Worm (Caenorhabditis elegans) whole organism, L4 larva: ENCODE data around the gene Y56A3A.2.

Experiments
- F49E8.2 ChIP-seq: sonication (generic microtip); optimal IDR thresholded peaks from 2 replicates; lab custom pipeline; 2016; ENCODE audit warnings: missing compliant biosample characterization, mild to moderate bottlenecking, missing genetic modification characterization, borderline replicate concordance
- ZK337.2 ChIP-seq: fragments of 200-800 bp; sonication (Bioruptor generic); IDR thresholded peaks from 2 replicates; pipeline ENCODE4 v1.3.6; 2022; ENCODE audit warnings: missing genetic modification reagents, missing genetic modification characterization, missing compliant biosample characterization
- ZK546.5 ChIP-seq, 2 experiments: sonication (generic microtip); optimal IDR thresholded peaks; 2 replicates each; lab custom pipeline; 2017; ENCODE audit warnings: missing biosample characterization in 2 of 2, missing genetic modification characterization in 2 of 2
- dpl-1 ChIP-seq: fragments of 150-350 bp; optimal IDR thresholded peaks from 2 replicates; lab custom pipeline; 2014; ENCODE audit warnings: missing biosample characterization, missing genetic modification reagents, missing genetic modification characterization
- lin-13 ChIP-seq: fragments of 150-350 bp; optimal IDR thresholded peaks from 2 replicates; lab custom pipeline; 2014; ENCODE audit warnings: missing biosample characterization, missing genetic modification reagents, missing genetic modification characterization
- mdl-1 ChIP-seq, 2 experiments: fragments of 150-350 bp in 1 of 2; sonication (generic microtip) in 1 of 2; optimal IDR thresholded peaks; 2 replicates each; lab custom pipeline; 2014 to 2017; ENCODE audit warnings: missing biosample characterization in 2 of 2, missing genetic modification characterization in 2 of 2
- nhr-11 ChIP-seq: fragments of 150-350 bp; optimal IDR thresholded peaks from 2 replicates; lab custom pipeline; 2014; ENCODE audit warnings: missing biosample characterization, missing genetic modification characterization
- zfp-2 ChIP-seq: sonication (generic microtip); optimal IDR thresholded peaks from 2 replicates; lab custom pipeline; 2016; ENCODE audit warnings: mild to moderate bottlenecking, missing genetic modification characterization, missing compliant biosample characterization

- TF ChIP-seq mdl-1 (tag; optimal IDR thresholded peaks at IDR 0.05; lab: Kevin White, UChicago) (no peak), nhr-11 (tag; lab: Kevin White, UChicago) (no peak), F49E8.2 (no peak), zfp-2 (tag; lab: Kevin White, UChicago) (no peak), dpl-1 (GFP tag; lab: Kevin White, UChicago) (no peak), lin-13 (GFP tag; lab: Kevin White, UChicago) (no peak), ZK546.5 (tag; optimal IDR thresholded peaks at IDR 0.05; lab: Kevin White, UChicago) (no peak), ZK337.2 (no peak)
These were observed 35.9 kb downstream of the Y56A3A.2 start, which contains the start of gene rsp-8 for ce11 chrIII:11826118-11826517.
